Worm (Caenorhabditis elegans) whole organism, L1 larva: Measurements from ENCODE around the gene tsp-17.

Source experiments
- aly-2 ChIP-seq: fragments of 150-350 bp; optimal IDR thresholded peaks from 2 replicates; lab custom pipeline; 2014; ENCODE audit warnings: missing biosample characterization, missing genetic modification characterization
- ets-5 ChIP-seq: fragments of 200-800 bp; sonication (Bioruptor generic); IDR thresholded peaks from 2 replicates; pipeline ENCODE4 v1.3.6; 2022; ENCODE audit warnings: missing genetic modification characterization, missing compliant biosample characterization

- TF ChIP-seq ets-5 (GFP tag; lab: Robert Waterston, UW) (no peak), aly-2 (tag; lab: Kevin White, UChicago) (no peak)
Measured at ce11 chrX:3671998-3672397, 9.0 kb upstream of the tsp-17 start, which contains the start of gene C02F12.5.
